Worm (Caenorhabditis elegans) whole organism, young adult: ENCODE measurements around the gene kqt-2.
A peak's percentile ranks its signal among the peaks of the same experiment; 100 is the strongest.

ENCODE experiments used
- B0019.2 ChIP-seq: fragments of 200-800 bp; sonication (Bioruptor generic); conservative IDR thresholded peaks from 2 replicates; pipeline ENCODE4 v1.3.6; 2022; ENCODE audit warnings: missing genetic modification reagents, missing genetic modification characterization, missing compliant biosample characterization
- C06A6.2 ChIP-seq: fragments of 200-800 bp; sonication (Bioruptor generic); conservative IDR thresholded peaks from 2 replicates; pipeline ENCODE4 v1.3.6; 2022; ENCODE audit warnings: missing genetic modification characterization, missing compliant biosample characterization
- F23B12.7 ChIP-seq: sonication (generic microtip); optimal IDR thresholded peaks from 2 replicates; lab custom pipeline; 2017; ENCODE audit warnings: missing genetic modification characterization, mild to moderate bottlenecking, missing compliant biosample characterization, antibody characterized with exemption, moderate library complexity; ENCODE audit not compliant: insufficient read depth
- F39B2.1 ChIP-seq: fragments of 200-800 bp; sonication (Bioruptor generic); IDR thresholded peaks from 2 replicates; pipeline ENCODE4 v1.3.6; 2022; ENCODE audit warnings: missing genetic modification reagents, missing genetic modification characterization, missing compliant biosample characterization
- F57C9.4 ChIP-seq: sonication (generic microtip); optimal IDR thresholded peaks from 2 replicates; lab custom pipeline; 2017; ENCODE audit warnings: mild to moderate bottlenecking, missing genetic modification characterization, missing compliant biosample characterization
- K12H6.12 ChIP-seq: fragments of 200-800 bp; sonication (Bioruptor generic); optimal IDR thresholded peaks from 2 replicates; lab custom pipeline; 2018; ENCODE audit warnings: mild to moderate bottlenecking, missing genetic modification characterization, missing compliant biosample characterization
- T07F8.4 ChIP-seq: sonication (generic microtip); optimal IDR thresholded peaks from 2 replicates; lab custom pipeline; 2016; ENCODE audit warnings: mild to moderate bottlenecking, missing genetic modification characterization, moderate library complexity, missing compliant biosample characterization
- Y53G8AR.9 ChIP-seq: fragments of 200-800 bp; sonication (Bioruptor generic); conservative IDR thresholded peaks from 2 replicates; pipeline ENCODE4 v1.3.6; 2022; ENCODE audit warnings: missing genetic modification reagents, missing genetic modification characterization, missing compliant biosample characterization
- Y67H2A.10 ChIP-seq: fragments of 200-800 bp; sonication (Bioruptor generic); conservative IDR thresholded peaks from 2 replicates; pipeline ENCODE4 v1.3.6; 2022; ENCODE audit warnings: missing genetic modification reagents, missing genetic modification characterization, missing compliant biosample characterization
- Y95B8A.8 ChIP-seq: fragments of 200-800 bp; sonication (Bioruptor generic); IDR thresholded peaks from 2 replicates; pipeline ENCODE4 v1.3.6; 2022; ENCODE audit warnings: missing genetic modification reagents, missing genetic modification characterization, missing compliant biosample characterization
- ZK185.1 ChIP-seq: sonication (generic microtip); optimal IDR thresholded peaks from 2 replicates; lab custom pipeline; 2016; ENCODE audit warnings: mild to moderate bottlenecking, missing genetic modification characterization, missing compliant biosample characterization; ENCODE audit not compliant: poor library complexity, severe bottlenecking
- akir-1 ChIP-seq: fragments of 200-800 bp; sonication (Bioruptor generic); optimal IDR thresholded peaks from 2 replicates; lab custom pipeline; 2018; ENCODE audit warnings: mild to moderate bottlenecking, missing genetic modification characterization, moderate library complexity, missing compliant biosample characterization
- aptf-3 ChIP-seq: fragments of 200-800 bp; sonication (Bioruptor generic); IDR thresholded peaks from 2 replicates; pipeline ENCODE4 v1.3.6; 2022; ENCODE audit warnings: missing genetic modification characterization, missing compliant biosample characterization
- atf-7 ChIP-seq: sonication (generic microtip); optimal IDR thresholded peaks from 2 replicates; lab custom pipeline; 2017; ENCODE audit warnings: mild to moderate bottlenecking, missing genetic modification characterization, missing compliant biosample characterization
- cebp-1 ChIP-seq, 2 experiments: fragments of 200-800 bp in 1 of 2; sonication (Bioruptor generic) in 1 of 2; sonication (generic microtip) in 1 of 2; IDR thresholded peaks in 1 of 2; optimal IDR thresholded peaks in 1 of 2; 2 replicates each; pipeline versions ENCODE4 v1.3.6 to Lab custom; 2017 to 2022; ENCODE audit warnings: missing compliant biosample characterization in 2 of 2, missing genetic modification characterization in 2 of 2, mild to moderate bottlenecking in 1 of 2, missing genetic modification reagents in 1 of 2, moderate library complexity in 1 of 2
- cebp-2 ChIP-seq: fragments of 200-800 bp; sonication (Bioruptor generic); IDR thresholded peaks from 2 replicates; pipeline ENCODE4 v1.3.6; 2022; ENCODE audit warnings: missing genetic modification characterization, missing compliant biosample characterization
- ceh-100 ChIP-seq: fragments of 200-800 bp; sonication (Bioruptor generic); IDR thresholded peaks from 2 replicates; pipeline ENCODE4 v1.3.6; 2022; ENCODE audit warnings: missing genetic modification reagents, missing genetic modification characterization, missing compliant biosample characterization
- ceh-27 ChIP-seq: fragments of 200-800 bp; sonication (Bioruptor generic); optimal IDR thresholded peaks from 2 replicates; lab custom pipeline; 2018; ENCODE audit warnings: mild to moderate bottlenecking, missing genetic modification characterization, moderate library complexity, missing compliant biosample characterization
- ceh-40 ChIP-seq: fragments of 200-800 bp; sonication (Bioruptor generic); IDR thresholded peaks from 2 replicates; pipeline ENCODE4 v1.3.6; 2022; ENCODE audit warnings: missing genetic modification characterization, missing compliant biosample characterization
- egl-44 ChIP-seq: fragments of 200-800 bp; sonication (Bioruptor generic); IDR thresholded peaks from 2 replicates; pipeline ENCODE4 v1.3.6; 2022; ENCODE audit warnings: missing genetic modification reagents, missing genetic modification characterization, missing compliant biosample characterization
- egrh-3 ChIP-seq: fragments of 200-800 bp; sonication (Bioruptor generic); IDR thresholded peaks from 2 replicates; pipeline ENCODE4 v1.3.6; 2022; ENCODE audit warnings: missing genetic modification reagents, missing genetic modification characterization, missing compliant biosample characterization
- ets-4 ChIP-seq: fragments of 200-800 bp; sonication (Bioruptor generic); optimal IDR thresholded peaks from 2 replicates; lab custom pipeline; 2018; ENCODE audit warnings: mild to moderate bottlenecking, missing genetic modification characterization, missing compliant biosample characterization
- hmg-1.2 ChIP-seq: fragments of 200-800 bp; sonication (Bioruptor generic); IDR thresholded peaks from 2 replicates; pipeline ENCODE4 v1.3.6; 2022; ENCODE audit warnings: missing genetic modification reagents, missing genetic modification characterization, missing compliant biosample characterization
- hmg-20 ChIP-seq: fragments of 200-800 bp; sonication (Bioruptor generic); IDR thresholded peaks from 2 replicates; pipeline ENCODE4 v1.3.6; 2022; ENCODE audit warnings: missing genetic modification reagents, missing genetic modification characterization, missing compliant biosample characterization
- hsf-1 ChIP-seq: fragments of 200-800 bp; sonication (Bioruptor generic); IDR thresholded peaks from 2 replicates; pipeline ENCODE4 v1.3.6; 2022; ENCODE audit warnings: missing genetic modification reagents, missing genetic modification characterization, missing compliant biosample characterization
- lag-1 ChIP-seq: fragments of 200-800 bp; sonication (Bioruptor generic); IDR thresholded peaks from 2 replicates; pipeline ENCODE4 v1.3.6; 2022; ENCODE audit warnings: missing genetic modification reagents, missing genetic modification characterization, missing compliant biosample characterization
- lin-40 ChIP-seq: sonication (generic microtip); optimal IDR thresholded peaks from 2 replicates; lab custom pipeline; 2016; ENCODE audit warnings: missing genetic modification characterization, mild to moderate bottlenecking, missing compliant biosample characterization, missing genotype, missing genetic modification reagents
- lsy-27 ChIP-seq: sonication (generic microtip); optimal IDR thresholded peaks from 2 replicates; lab custom pipeline; 2017; ENCODE audit warnings: missing genetic modification characterization, mild to moderate bottlenecking, missing compliant biosample characterization, antibody characterized with exemption, missing genotype, borderline replicate concordance; ENCODE audit not compliant: insufficient read depth
- madf-3 ChIP-seq: fragments of 200-800 bp; sonication (Bioruptor generic); IDR thresholded peaks from 2 replicates; pipeline ENCODE4 v1.3.6; 2022; ENCODE audit warnings: missing genetic modification reagents, missing genetic modification characterization, missing compliant biosample characterization
- mcd-1 ChIP-seq: fragments of 200-800 bp; sonication (Bioruptor generic); IDR thresholded peaks from 2 replicates; pipeline ENCODE4 v1.3.6; 2022; ENCODE audit warnings: missing genetic modification reagents, missing genetic modification characterization, missing compliant biosample characterization
- nhr-80 ChIP-seq: sonication (generic microtip); optimal IDR thresholded peaks from 2 replicates; lab custom pipeline; 2016; ENCODE audit warnings: missing genetic modification characterization, missing compliant biosample characterization
- nhr-90 ChIP-seq: sonication (generic microtip); optimal IDR thresholded peaks from 2 replicates; lab custom pipeline; 2016; ENCODE audit warnings: missing genotype, mild to moderate bottlenecking, missing genetic modification characterization, missing compliant biosample characterization
- pha-4 ChIP-seq: fragments of 150-350 bp; sonication (generic microtip); optimal IDR thresholded peaks from 2 replicates; lab custom pipeline; 2014; ENCODE audit warnings: missing biosample characterization, missing genetic modification reagents, missing genetic modification characterization
- rcor-1 ChIP-seq: fragments of 200-800 bp; sonication (Bioruptor generic); IDR thresholded peaks from 2 replicates; pipeline ENCODE4 v1.3.6; 2022; ENCODE audit warnings: missing genetic modification reagents, missing genetic modification characterization, missing compliant biosample characterization
- rpc-1 ChIP-seq, 2 experiments: fragments of 150-350 bp in 1 of 2; sonication (generic microtip) in 1 of 2; optimal IDR thresholded peaks; 2 replicates each; lab custom pipeline; 2014 to 2018; ENCODE audit warnings: missing biosample characterization in 1 of 2, missing genetic modification characterization in 1 of 2, missing genetic modification reagents in 1 of 2, missing genotype in 1 of 2
- snpc-4 ChIP-seq, 5 experiments: fragments of 150-350 bp in 1 of 5; sonication (generic microtip) in 4 of 5; optimal IDR thresholded peaks; 2 replicates each; lab custom pipeline; 2014 to 2018; ENCODE audit warnings: missing genetic modification characterization in 5 of 5, missing biosample characterization in 3 of 5, antibody characterized with exemption in 2 of 5, mild to moderate bottlenecking in 2 of 5, missing compliant biosample characterization in 2 of 5, missing genotype in 2 of 5, moderate library complexity in 2 of 5, missing genetic modification reagents in 1 of 5
- tbp1 ChIP-seq: fragments of 200-800 bp; sonication (Bioruptor generic); optimal IDR thresholded peaks from 2 replicates; lab custom pipeline; 2018; ENCODE audit warnings: mild to moderate bottlenecking, missing genetic modification characterization, missing compliant biosample characterization
- unc-62 ChIP-seq: fragments of 150-350 bp; optimal IDR thresholded peaks from 2 replicates; lab custom pipeline; 2014; ENCODE audit warnings: missing biosample characterization, missing genetic modification reagents, missing genetic modification characterization
- zfh-2 ChIP-seq: fragments of 200-800 bp; sonication (Bioruptor generic); conservative IDR thresholded peaks from 2 replicates; pipeline ENCODE4 v1.3.6; 2022; ENCODE audit warnings: missing genetic modification reagents, missing genetic modification characterization, missing compliant biosample characterization
- ztf-25 ChIP-seq: fragments of 200-800 bp; sonication (Bioruptor generic); IDR thresholded peaks from 2 replicates; pipeline ENCODE4 v1.3.6; 2022; ENCODE audit warnings: missing genetic modification reagents, missing genetic modification characterization, missing compliant biosample characterization
- ztf-28 ChIP-seq: fragments of 200-800 bp; sonication (Bioruptor generic); IDR thresholded peaks from 2 replicates; pipeline ENCODE4 v1.3.6; 2022; ENCODE audit warnings: missing genetic modification reagents, missing genetic modification characterization, missing compliant biosample characterization

The kqt-2 gene

ce11 chrX:8255433-8255832 is 9.3 kb upstream of the kqt-2 start:
- TF ChIP-seq lsy-27 (tag; lab: Kevin White, UChicago) (no peak), ztf-28 (GFP tag; lab: Robert Waterston, UW) (no peak), atf-7 (tag; lab: Kevin White, UChicago) (no peak), F39B2.1 (GFP tag; lab: Robert Waterston, UW) (no peak), C06A6.2 (GFP tag; lab: Robert Waterston, UW) (no peak), aptf-3 (GFP tag; lab: Robert Waterston, UW) (no peak), madf-3 (GFP tag; lab: Robert Waterston, UW) (no peak), ceh-40 (GFP tag; lab: Robert Waterston, UW) (no peak), Y67H2A.10 (GFP tag; lab: Robert Waterston, UW) (no peak), nhr-90 (tag; lab: Kevin White, UChicago) (no peak), lag-1 (GFP tag; lab: Robert Waterston, UW) (no peak), zfh-2 (GFP tag; lab: Robert Waterston, UW) (no peak), ztf-25 (no peak), T07F8.4 (tag; lab: Kevin White, UChicago) (no peak), lin-40 (tag; lab: Kevin White, UChicago) (no peak), K12H6.12 (no peak), cebp-2 (GFP tag; lab: Robert Waterston, UW) (no peak)

- TF ChIP-seq mcd-1 (GFP tag; lab: Robert Waterston, UW) (no peak), egl-44 (GFP tag; lab: Robert Waterston, UW) (no peak), akir-1 (GFP tag; lab: Kevin White, UChicago) (no peak), hmg-1.2 (GFP tag; lab: Robert Waterston, UW) (peak; percentile 42; the same call in 1 of the 2 replicates), egrh-3 (GFP tag; lab: Robert Waterston, UW) (0 out of 2 replicates have a peak, but pooled peaks have one; percentile 10), cebp-1 (GFP tag; IDR thresholded peaks at IDR 0.05; lab: Robert Waterston, UW) (no peak), cebp-1 (tag; optimal IDR thresholded peaks at IDR 0.05; lab: Kevin White, UChicago) (peak; percentile 11), ceh-27 (peak; percentile 14), zfh-2 (GFP tag; lab: Robert Waterston, UW) (peak; percentile 73), F23B12.7 (tag; lab: Kevin White, UChicago) (no peak), tbp1 (no peak), ceh-100 (no peak), F57C9.4 (tag; lab: Kevin White, UChicago) (no peak), snpc-4 (GFP tag; optimal IDR thresholded peaks at IDR 0.05; lab: Kevin White, UChicago) (no peak), snpc-4 (tag; optimal IDR thresholded peaks at IDR 0.05; lab: Kevin White, UChicago) (no peak)
These were observed 6.1 kb upstream of the kqt-2 start, which contains the start of gene M60.6 for ce11 chrX:8252293-8252692. Gene M60.6 (minus strand): TSS chrX:8252458.

- TF ChIP-seq madf-3 (GFP tag; lab: Robert Waterston, UW) (0 out of 2 replicates have a peak, but pooled peaks have one; percentile 59), Y53G8AR.9 (GFP tag; lab: Robert Waterston, UW) (no peak), nhr-80 (tag; lab: Kevin White, UChicago) (no peak)
- TF ChIP-seq, all 124 proteins: peak for 1
These were observed 919 bp upstream of the kqt-2 start for ce11 chrX:8247088-8247487.

- peak; percentile 90 for TF ChIP-seq cebp-1 (GFP tag; IDR thresholded peaks at IDR 0.05; lab: Robert Waterston, UW)
- TF ChIP-seq cebp-1 (tag; optimal IDR thresholded peaks at IDR 0.05; lab: Kevin White, UChicago) = peak; percentile 94
- peak; percentile 15 for TF ChIP-seq nhr-90 (tag; lab: Kevin White, UChicago)
- TF ChIP-seq hmg-1.2 (GFP tag; lab: Robert Waterston, UW) = no peak
- TF ChIP-seq Y95B8A.8 (GFP tag; lab: Robert Waterston, UW) = no peak
- TF ChIP-seq tbp1 = peak; percentile 25
- TF ChIP-seq B0019.2 (GFP tag; lab: Robert Waterston, UW) = no peak
- no peak for TF ChIP-seq rpc-1 (optimal IDR thresholded peaks at IDR 0.05; lab: Kevin White, UChicago)
- no peak for TF ChIP-seq rpc-1 (tag; optimal IDR thresholded peaks at IDR 0.05; lab: Kevin White, UChicago)
- TF ChIP-seq unc-62 (GFP tag; lab: Kevin White, UChicago) = peak; percentile 75
- TF ChIP-seq pha-4 (tag; lab: Kevin White, UChicago) = peak; percentile 31
- TF ChIP-seq hsf-1 (GFP tag; lab: Robert Waterston, UW) = 0 out of 2 replicates have a peak, but pooled peaks have one; percentile 25
- TF ChIP-seq ZK185.1 (tag; lab: Kevin White, UChicago) = peak; percentile 40
- TF ChIP-seq nhr-80 (tag; lab: Kevin White, UChicago) = peak; percentile 93
- peak; percentile 65 for TF ChIP-seq ets-4
- TF ChIP-seq rcor-1 (GFP tag; lab: Robert Waterston, UW) = no peak
- no peak for TF ChIP-seq hmg-20 (GFP tag; lab: Robert Waterston, UW)
These were observed 3.1 kb downstream of the kqt-2 start for ce11 chrX:8243116-8243515.
